Fruit fly (Drosophila melanogaster) whole organism, prepupa: Measurements from ENCODE around the gene CG5172.

Experiments used
- CG6854 ChIP-seq: fragments of 200-800 bp; sonication (Bioruptor generic); optimal IDR thresholded peaks from 2 replicates; lab custom pipeline; 2017; ENCODE audit warnings: missing biosample characterization, mild to moderate bottlenecking, missing genetic modification characterization
- CG9139 ChIP-seq: fragments of 200-800 bp; sonication (Bioruptor generic); optimal IDR thresholded peaks from 3 replicates; lab custom pipeline; 2017; ENCODE audit warnings: missing biosample characterization, mild to moderate bottlenecking, missing genetic modification characterization
- Ets96B ChIP-seq: fragments of 200-800 bp; optimal IDR thresholded peaks from 2 replicates; lab custom pipeline; 2019; ENCODE audit warnings: missing biosample characterization, mild to moderate bottlenecking, missing genetic modification characterization, moderate library complexity
- OdsH ChIP-seq: fragments of 200-800 bp; sonication (Bioruptor generic); optimal IDR thresholded peaks from 3 replicates; lab custom pipeline; 2016; ENCODE audit warnings: missing biosample characterization, missing genetic modification characterization
- Sox14 ChIP-seq: fragments of 200-800 bp; sonication (Bioruptor generic); optimal IDR thresholded peaks from 3 replicates; lab custom pipeline; 2016; ENCODE audit warnings: missing biosample characterization, missing genetic modification characterization
- fd59A ChIP-seq: fragments of 200-800 bp; sonication (Bioruptor generic); optimal IDR thresholded peaks from 2 replicates; lab custom pipeline; 2017; ENCODE audit warnings: missing biosample characterization, mild to moderate bottlenecking, missing genetic modification characterization, missing genetic modification reagents
- ss ChIP-seq, 2 experiments: fragments of 200-800 bp; sonication (Bioruptor generic); optimal IDR thresholded peaks; 2 replicates in 1 of 2; 3 replicates in 1 of 2; lab custom pipeline; 2017 to 2018; ENCODE audit warnings: mild to moderate bottlenecking in 2 of 2, missing biosample characterization in 2 of 2, missing genetic modification characterization in 2 of 2, moderate library complexity in 1 of 2

- TF ChIP-seq CG6854 (GFP tag; lab: Kevin White, UChicago): no peak
- TF ChIP-seq Sox14 (GFP tag; lab: Kevin White, UChicago): no peak
- TF ChIP-seq CG9139 (GFP tag; lab: Kevin White, UChicago): no peak
- no peak for TF ChIP-seq Ets96B (tag; lab: Kevin White, UChicago)
- TF ChIP-seq fd59A (GFP tag; lab: Kevin White, UChicago): no peak
- no peak for TF ChIP-seq ss (GFP tag; optimal IDR thresholded peaks at IDR 0.05; lab: Kevin White, UChicago)
- no peak for TF ChIP-seq OdsH (GFP tag; lab: Kevin White, UChicago)
Measured at dm6 chrX:17223715-17224114, 2.5 kb downstream of the CG5172 start, which contains the start of gene CG34327.
